Worm (Caenorhabditis elegans) whole organism, early embryonic: Measurements from ENCODE around the gene cya-1.

ENCODE experiments used
- F13C5.2 ChIP-seq: sonication (generic microtip); optimal IDR thresholded peaks from 2 replicates; lab custom pipeline; 2017; ENCODE audit warnings: mild to moderate bottlenecking, missing genetic modification characterization, inconsistent platforms, missing compliant biosample characterization
- ama-1 ChIP-seq: fragments of 150-350 bp; optimal IDR thresholded peaks from 2 replicates; lab custom pipeline; 2014
- ceh-13 ChIP-seq: fragments of 200-800 bp; sonication (Bioruptor generic); optimal IDR thresholded peaks from 2 replicates; lab custom pipeline; 2018; ENCODE audit warnings: mild to moderate bottlenecking, missing genetic modification characterization, missing compliant biosample characterization
- flt-1 ChIP-seq: fragments of 200-800 bp; sonication (Bioruptor generic); IDR thresholded peaks from 2 replicates; pipeline ENCODE4 v1.3.6; 2022; ENCODE audit warnings: missing genetic modification characterization, missing compliant biosample characterization
- hmbx-1 ChIP-seq: sonication (generic microtip); optimal IDR thresholded peaks from 2 replicates; lab custom pipeline; 2016; ENCODE audit warnings: mild to moderate bottlenecking, missing genetic modification characterization, missing compliant biosample characterization
- hnd-1 ChIP-seq: sonication (generic microtip); optimal IDR thresholded peaks from 2 replicates; lab custom pipeline; 2016; ENCODE audit warnings: missing genetic modification characterization, missing compliant biosample characterization
- pes-1 ChIP-seq: fragments of 200-800 bp; sonication (Bioruptor generic); IDR thresholded peaks from 2 replicates; pipeline ENCODE4 v1.3.6; 2022; ENCODE audit warnings: missing genetic modification reagents, missing genetic modification characterization, missing compliant biosample characterization
- tra-4 ChIP-seq: sonication (generic microtip); optimal IDR thresholded peaks from 2 replicates; lab custom pipeline; 2017; ENCODE audit warnings: missing genetic modification characterization, missing compliant biosample characterization

ce11 chrIII:9060267-9060666, 48.8 kb downstream of the cya-1 start:
- TF ChIP-seq pes-1 (GFP tag; lab: Robert Waterston, UW) (no peak), hmbx-1 (tag; lab: Kevin White, UChicago) (no peak), ama-1 (lab: Kevin White, UChicago) (no peak), tra-4 (tag; lab: Kevin White, UChicago) (no peak), hnd-1 (tag; lab: Kevin White, UChicago) (no peak), F13C5.2 (tag; lab: Kevin White, UChicago) (no peak), ceh-13 (GFP tag; lab: Kevin White, UChicago) (no peak), flt-1 (GFP tag; lab: Robert Waterston, UW) (no peak)
